Fruit fly (Drosophila melanogaster) whole organism: ENCODE measurements around the gene CG14314.

Experiments
- pan ChIP-seq: fragments of >200 bp; optimal IDR thresholded peaks from 2 replicates; lab custom pipeline; 2017
- psq ChIP-seq: fragments of >200 bp; optimal IDR thresholded peaks from 2 replicates; lab custom pipeline; 2017

DNA sequence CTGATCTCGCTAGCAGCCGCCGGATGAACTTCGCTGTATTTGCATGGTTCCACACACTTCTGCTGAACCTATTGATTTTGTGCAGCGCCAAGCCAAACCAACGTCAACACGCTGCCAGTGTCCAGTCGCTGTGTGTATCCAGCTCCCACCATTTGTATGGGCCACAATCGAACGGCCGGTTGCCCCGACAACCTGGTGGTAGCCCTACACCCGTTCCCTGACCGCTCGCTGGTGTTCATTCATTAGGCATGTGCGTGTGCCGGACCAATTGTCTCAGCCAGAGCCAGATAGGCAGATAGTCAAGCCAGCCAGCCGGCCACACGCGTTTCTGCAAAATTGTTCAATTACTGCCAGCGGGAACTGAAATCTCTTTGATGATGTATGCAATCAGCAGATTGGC, 24.1 kb upstream of the CG14314 start, which contains the start of gene CG14313:
- TF ChIP-seq psq (lab: Kevin White, UChicago) (no peak), pan (lab: Kevin White, UChicago) (no peak)
